Fruit fly (Drosophila melanogaster) whole organism, prepupa: ENCODE measurements around the gene CG10646.
A peak's percentile ranks its signal among the peaks of the same experiment; 100 is the strongest.

ENCODE experiments used
- CG11294 ChIP-seq: fragments of 200-800 bp; sonication (Bioruptor generic); IDR thresholded peaks from 2 replicates; pipeline ENCODE4 v1.3.6; 2022; ENCODE audit warnings: missing biosample characterization, missing genetic modification characterization
- CG11762 ChIP-seq: fragments of 200-800 bp; sonication (Bioruptor generic); optimal IDR thresholded peaks from 3 replicates; lab custom pipeline; 2016; ENCODE audit warnings: missing biosample characterization, missing genetic modification characterization; ENCODE audit not compliant: insufficient read depth
- CG15336 ChIP-seq: fragments of 200-800 bp; sonication (Bioruptor generic); IDR thresholded peaks from 2 replicates; pipeline ENCODE4 v1.3.6; 2022; ENCODE audit warnings: missing biosample characterization, missing genetic modification characterization
- CG1621 ChIP-seq: fragments of 200-800 bp; sonication (Bioruptor generic); optimal IDR thresholded peaks from 3 replicates; lab custom pipeline; 2018; ENCODE audit warnings: missing biosample characterization, mild to moderate bottlenecking, missing genetic modification characterization
- CG16779 ChIP-seq: fragments of 200-800 bp; sonication (Bioruptor generic); optimal IDR thresholded peaks from 3 replicates; lab custom pipeline; 2017; ENCODE audit warnings: missing biosample characterization, mild to moderate bottlenecking, missing genetic modification characterization
- CG34406 ChIP-seq: fragments of 200-800 bp; sonication (Bioruptor generic); optimal IDR thresholded peaks from 3 replicates; lab custom pipeline; 2016; ENCODE audit warnings: missing biosample characterization, missing genetic modification characterization
- CG3919 ChIP-seq: fragments of 200-800 bp; sonication (Bioruptor generic); optimal IDR thresholded peaks from 3 replicates; lab custom pipeline; 2016; ENCODE audit warnings: missing biosample characterization, missing genetic modification characterization
- CG6163 ChIP-seq: fragments of 200-800 bp; sonication (Bioruptor generic); IDR thresholded peaks from 3 replicates; pipeline ENCODE4 v1.3.6; 2022; ENCODE audit warnings: missing biosample characterization, missing genetic modification characterization
- CG6276 ChIP-seq: fragments of 200-800 bp; sonication (Bioruptor generic); optimal IDR thresholded peaks from 2 replicates; lab custom pipeline; 2017; ENCODE audit warnings: missing biosample characterization, mild to moderate bottlenecking, missing genetic modification characterization
- CG6854 ChIP-seq: fragments of 200-800 bp; sonication (Bioruptor generic); optimal IDR thresholded peaks from 2 replicates; lab custom pipeline; 2017; ENCODE audit warnings: missing biosample characterization, mild to moderate bottlenecking, missing genetic modification characterization
- CG8119 ChIP-seq: fragments of 200-800 bp; sonication (Bioruptor generic); IDR thresholded peaks from 3 replicates; pipeline ENCODE4 v1.3.6; 2022; ENCODE audit warnings: missing biosample characterization, missing genetic modification characterization
- Eip78C ChIP-seq: fragments of 200-800 bp; sonication (Bioruptor generic); peaks from one replicate; lab custom pipeline; 2016; ENCODE audit warnings: missing biosample characterization, missing genetic modification characterization
- Ets96B ChIP-seq: fragments of 200-800 bp; optimal IDR thresholded peaks from 2 replicates; lab custom pipeline; 2019; ENCODE audit warnings: missing biosample characterization, mild to moderate bottlenecking, missing genetic modification characterization, moderate library complexity
- Gug ChIP-seq: fragments of 200-800 bp; sonication (Bioruptor generic); IDR thresholded peaks from 2 replicates; pipeline ENCODE4 v1.3.6; 2022; ENCODE audit warnings: missing biosample characterization, missing genetic modification characterization
- Hr38 ChIP-seq: sonication (Bioruptor generic); optimal IDR thresholded peaks from 2 replicates; lab custom pipeline; 2016; ENCODE audit warnings: missing biosample characterization, missing genetic modification characterization
- Hr4 ChIP-seq: fragments of 200-800 bp; sonication (Bioruptor generic); optimal IDR thresholded peaks from 3 replicates; lab custom pipeline; 2016; ENCODE audit warnings: missing biosample characterization, missing genetic modification characterization
- Met ChIP-seq: fragments of 200-800 bp; sonication (Bioruptor generic); optimal IDR thresholded peaks from 3 replicates; lab custom pipeline; 2016; ENCODE audit warnings: missing biosample characterization, missing genetic modification characterization
- OdsH ChIP-seq: fragments of 200-800 bp; sonication (Bioruptor generic); optimal IDR thresholded peaks from 3 replicates; lab custom pipeline; 2016; ENCODE audit warnings: missing biosample characterization, missing genetic modification characterization
- Smox ChIP-seq: fragments of 200-800 bp; sonication (Bioruptor generic); optimal IDR thresholded peaks from 3 replicates; lab custom pipeline; 2016; ENCODE audit warnings: missing biosample characterization, missing genetic modification characterization
- Sox102F ChIP-seq: fragments of 200-800 bp; sonication (Bioruptor generic); optimal IDR thresholded peaks from 2 replicates; lab custom pipeline; 2016; ENCODE audit warnings: missing biosample characterization, mild to moderate bottlenecking, missing genetic modification characterization
- Sox15 ChIP-seq: fragments of 200-800 bp; sonication (Bioruptor generic); optimal IDR thresholded peaks from 3 replicates; lab custom pipeline; 2016; ENCODE audit warnings: missing biosample characterization, missing genetic modification characterization
- acj6 ChIP-seq: fragments of 200-800 bp; sonication (Bioruptor generic); optimal IDR thresholded peaks from 3 replicates; lab custom pipeline; 2016; ENCODE audit warnings: missing biosample characterization, missing genetic modification characterization
- cyc ChIP-seq: fragments of 200-800 bp; sonication (Bioruptor generic); optimal IDR thresholded peaks from 3 replicates; lab custom pipeline; 2016; ENCODE audit warnings: missing biosample characterization, missing genetic modification characterization
- dac ChIP-seq: fragments of 200-800 bp; sonication (Bioruptor generic); optimal IDR thresholded peaks from 2 replicates; lab custom pipeline; 2017; ENCODE audit warnings: missing biosample characterization, mild to moderate bottlenecking, missing genetic modification characterization
- dsx ChIP-seq: fragments of 200-800 bp; optimal IDR thresholded peaks from 3 replicates; lab custom pipeline; 2019; ENCODE audit warnings: missing biosample characterization, mild to moderate bottlenecking, missing genetic modification characterization, moderate library complexity; ENCODE audit not compliant: poor library complexity, severe bottlenecking
- eg ChIP-seq: fragments of 200-800 bp; sonication (Bioruptor generic); IDR thresholded peaks from 3 replicates; pipeline ENCODE4 v1.3.6; 2022; ENCODE audit warnings: missing biosample characterization, missing genetic modification characterization
- esn ChIP-seq: fragments of 200-800 bp; sonication (Bioruptor generic); optimal IDR thresholded peaks from 2 replicates; lab custom pipeline; 2016; ENCODE audit warnings: missing biosample characterization, mild to moderate bottlenecking, missing genetic modification characterization, moderate library complexity
- fd59A ChIP-seq: fragments of 200-800 bp; sonication (Bioruptor generic); optimal IDR thresholded peaks from 2 replicates; lab custom pipeline; 2017; ENCODE audit warnings: missing biosample characterization, mild to moderate bottlenecking, missing genetic modification characterization, missing genetic modification reagents
- fkh ChIP-seq: fragments of 200-800 bp; sonication (Bioruptor generic); optimal IDR thresholded peaks from 3 replicates; lab custom pipeline; 2017; ENCODE audit warnings: missing biosample characterization, mild to moderate bottlenecking, missing genetic modification characterization, moderate library complexity
- lz ChIP-seq: fragments of 200-800 bp; sonication (Bioruptor generic); optimal IDR thresholded peaks from 3 replicates; lab custom pipeline; 2016; ENCODE audit warnings: missing biosample characterization, missing genetic modification characterization
- net ChIP-seq: fragments of 200-800 bp; sonication (Bioruptor generic); optimal IDR thresholded peaks from 3 replicates; lab custom pipeline; 2016; ENCODE audit warnings: missing biosample characterization, missing genetic modification characterization
- pdm3 ChIP-seq: fragments of 200-800 bp; sonication (Bioruptor generic); optimal IDR thresholded peaks from 3 replicates; lab custom pipeline; 2016; ENCODE audit warnings: missing biosample characterization, missing genetic modification characterization
- spab ChIP-seq: fragments of 200-800 bp; sonication (Bioruptor generic); optimal IDR thresholded peaks from 2 replicates; lab custom pipeline; 2017; ENCODE audit warnings: missing biosample characterization, mild to moderate bottlenecking, missing genetic modification characterization, missing genetic modification reagents
- ss ChIP-seq, 2 experiments: fragments of 200-800 bp; sonication (Bioruptor generic); optimal IDR thresholded peaks; 2 replicates in 1 of 2; 3 replicates in 1 of 2; lab custom pipeline; 2017 to 2018; ENCODE audit warnings: mild to moderate bottlenecking in 2 of 2, missing biosample characterization in 2 of 2, missing genetic modification characterization in 2 of 2, moderate library complexity in 1 of 2
- svp ChIP-seq: fragments of 200-800 bp; sonication (Bioruptor generic); peaks from one replicate; lab custom pipeline; 2016; ENCODE audit warnings: missing biosample characterization, missing genetic modification characterization
- vri ChIP-seq: fragments of 200-800 bp; sonication (Bioruptor generic); optimal IDR thresholded peaks from 3 replicates; lab custom pipeline; 2016; ENCODE audit warnings: missing biosample characterization, mild to moderate bottlenecking, missing genetic modification characterization

CG10646 gene

DNA sequence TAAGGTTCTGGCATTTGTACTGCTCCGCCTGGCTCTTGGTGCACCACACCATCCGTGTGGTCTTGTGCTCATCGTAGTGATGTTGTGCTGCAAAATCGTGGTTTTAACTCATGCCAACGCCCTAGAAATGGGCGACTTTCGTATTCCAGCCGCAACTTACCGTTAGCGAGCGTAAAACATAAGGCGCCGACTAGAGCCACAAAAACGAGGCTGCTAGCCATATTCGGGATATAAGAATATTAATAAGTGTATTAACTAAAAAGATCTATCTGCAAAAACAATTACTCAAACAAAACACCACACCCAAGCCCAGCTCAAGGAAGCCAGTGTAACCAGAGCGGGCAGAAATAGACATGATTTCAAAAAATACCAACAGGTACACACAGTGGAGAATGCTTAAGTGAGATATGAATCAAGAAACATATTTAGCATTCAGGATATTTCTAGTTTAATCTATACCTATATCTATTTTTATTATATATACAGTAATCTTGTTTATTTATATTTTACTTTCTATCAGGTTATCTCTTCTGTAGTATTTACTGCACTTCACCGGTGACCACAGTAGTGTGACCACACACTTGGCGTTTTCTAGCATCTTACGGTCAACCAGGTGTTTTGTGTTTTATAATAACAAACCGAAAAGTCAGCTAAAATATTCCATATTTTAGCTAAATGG lies 29.8 kb upstream of the CG10646 start, which contains the start of the genes Tsf2 and CG34242 (continued):
- peak; percentile 28 to 57 for TF ChIP-seq ss (GFP tag; optimal IDR thresholded peaks at IDR 0.05; lab: Kevin White, UChicago)
- peak; percentile 89 for TF ChIP-seq CG3919 (GFP tag; lab: Kevin White, UChicago)
- peak; percentile 83 for TF ChIP-seq CG11294
- no peak for TF ChIP-seq fd59A (GFP tag; lab: Kevin White, UChicago)
- no peak for TF ChIP-seq Hr4 (GFP tag; lab: Kevin White, UChicago)
- no peak for TF ChIP-seq CG6276 (GFP tag; lab: Kevin White, UChicago)
- peak; percentile 85 for TF ChIP-seq cyc
- no peak for TF ChIP-seq CG16779 (tag; lab: Kevin White, UChicago)
- TF ChIP-seq eg (GFP tag; lab: Robert Waterston, UW), result peak; percentile 95
- TF ChIP-seq svp (GFP tag; lab: Kevin White, UChicago), result no peak
- TF ChIP-seq CG8119 (GFP tag; lab: Robert Waterston, UW), result no peak
- peak; percentile 42 for TF ChIP-seq CG1621 (tag; lab: Kevin White, UChicago)
- no peak for TF ChIP-seq pdm3 (GFP tag; lab: Kevin White, UChicago)
- no peak for TF ChIP-seq Sox102F (GFP tag; lab: Kevin White, UChicago)
- TF ChIP-seq Smox (GFP tag; lab: Kevin White, UChicago), result no peak
- no peak for TF ChIP-seq dac (GFP tag; lab: Kevin White, UChicago)
- no peak for TF ChIP-seq CG34406 (GFP tag; lab: Kevin White, UChicago)
- TF ChIP-seq acj6 (GFP tag; lab: Kevin White, UChicago), result no peak
- TF ChIP-seq spab (GFP tag; lab: Kevin White, UChicago), result peak; percentile 74
- peak; percentile 81 for TF ChIP-seq Ets96B (tag; lab: Kevin White, UChicago)
- TF ChIP-seq CG11762, result peak; percentile 82
- TF ChIP-seq CG6163, result peak; percentile 95
- TF ChIP-seq Sox15 (GFP tag; lab: Kevin White, UChicago), result no peak
- TF ChIP-seq CG15336 (GFP tag; lab: Robert Waterston, UW), result peak; percentile 43
- peak; percentile 89 for TF ChIP-seq Eip78C (GFP tag; lab: Kevin White, UChicago)
- TF ChIP-seq dsx (GFP tag; lab: Kevin White, UChicago), result peak; percentile 88
- TF ChIP-seq net, result no peak
- no peak for TF ChIP-seq Hr38 (GFP tag; lab: Kevin White, UChicago)
- TF ChIP-seq Gug (GFP tag; lab: Robert Waterston, UW), result peak; percentile 95
- TF ChIP-seq CG6854 (GFP tag; lab: Kevin White, UChicago), result no peak

DNA sequence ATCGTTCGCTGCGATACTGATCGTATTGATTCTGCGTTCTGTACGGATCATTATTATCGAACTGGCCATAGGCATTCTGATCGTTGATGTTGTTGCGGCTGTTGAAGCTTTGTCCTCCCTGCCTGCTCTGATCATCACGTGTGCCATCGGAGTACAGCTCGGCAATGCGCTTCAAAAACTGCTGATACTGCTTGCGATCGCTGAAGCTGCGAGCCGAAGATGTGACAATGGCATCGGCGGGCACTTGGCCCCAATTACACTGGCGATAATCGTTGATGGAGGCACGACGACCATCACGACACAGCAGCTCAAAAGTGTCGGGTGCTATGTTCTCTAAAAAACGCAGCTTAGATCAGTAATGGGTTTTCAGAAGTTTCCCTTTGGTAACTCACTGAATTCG lies 28.5 kb upstream of the CG10646 start:
- no peak for TF ChIP-seq spab (GFP tag; lab: Kevin White, UChicago)
- TF ChIP-seq ss (GFP tag; optimal IDR thresholded peaks at IDR 0.05; lab: Kevin White, UChicago), result no peak
- no peak for TF ChIP-seq dsx (GFP tag; lab: Kevin White, UChicago)
- TF ChIP-seq svp (GFP tag; lab: Kevin White, UChicago), result peak; percentile 92
- TF ChIP-seq fkh (GFP tag; lab: Kevin White, UChicago), result no peak
- no peak for TF ChIP-seq vri (GFP tag; lab: Kevin White, UChicago)

DNA sequence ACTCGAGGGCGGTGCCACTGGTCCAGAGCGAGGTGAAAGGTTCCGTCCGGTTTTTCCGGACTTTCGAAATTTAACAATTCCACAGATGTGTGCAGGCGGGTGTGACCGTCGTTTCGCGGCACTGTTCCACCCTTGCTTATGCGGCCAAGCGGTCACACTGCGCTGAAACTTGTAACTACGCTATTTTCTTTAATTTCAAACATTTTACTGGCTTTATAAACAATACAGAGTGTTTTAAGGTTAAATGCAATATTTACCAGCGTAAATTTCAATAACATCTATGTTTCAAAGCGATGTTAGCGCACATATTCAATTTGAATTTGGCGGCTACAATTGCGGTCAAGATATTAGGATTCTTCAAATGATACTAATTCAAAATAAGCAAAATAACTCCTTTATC lies 26.4 kb upstream of the CG10646 start, which contains the start of gene nst:
Gene nst, minus strand, starts transcription at position 128 of the 400 bp plus-strand sequence.
- TF ChIP-seq OdsH (peak; percentile 3), Met (GFP tag; lab: Kevin White, UChicago) (peak; percentile 18), lz (peak; percentile 7), Hr4 (GFP tag; lab: Kevin White, UChicago) (no peak), ss (GFP tag; optimal IDR thresholded peaks at IDR 0.05; lab: Kevin White, UChicago) (no peak), svp (GFP tag; lab: Kevin White, UChicago) (peak; percentile 87), Eip78C (GFP tag; lab: Kevin White, UChicago) (peak; percentile 48), esn (peak; percentile 24), acj6 (GFP tag; lab: Kevin White, UChicago) (peak; percentile 2), CG1621 (tag; lab: Kevin White, UChicago) (peak; percentile 90)
